Worm (Caenorhabditis elegans): Measurements from ENCODE around the gene T11F9.22.

T11F9.22 gene

DNA sequence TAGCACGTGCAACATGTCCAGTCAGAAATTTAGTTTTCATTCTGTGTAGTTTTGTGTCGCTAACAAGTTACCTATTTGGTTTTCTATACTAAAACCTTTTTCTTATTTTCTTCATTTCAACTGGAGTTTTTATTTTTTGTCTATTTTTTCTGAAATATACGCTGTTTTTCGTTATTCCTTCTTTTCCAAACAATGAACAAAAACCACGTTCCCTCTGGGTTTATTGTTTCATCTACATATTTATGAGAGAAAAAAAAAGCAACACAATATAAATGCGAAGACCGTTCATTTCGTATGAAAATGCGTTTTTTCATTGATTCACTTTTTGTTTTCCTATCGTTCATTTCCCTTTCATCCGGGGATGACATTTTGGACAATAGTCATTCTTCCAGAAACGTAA lies at the start of gene T11F9.22:
Gene T11F9.22, plus strand, starts transcription at position 301 of the 400 bp plus-strand sequence.
- TF ChIP-seq sptf-1 (tag; optimal IDR thresholded peaks at IDR 0.05) = no peak
- TF ChIP-seq fkh-10 (GFP tag; optimal IDR thresholded peaks at IDR 0.05) = no peak
- TF ChIP-seq ceh-82 (tag; optimal IDR thresholded peaks at IDR 0.05) = no peak
- no peak for TF ChIP-seq efl-1 (optimal IDR thresholded peaks at IDR 0.05)
- peak in 1 of 2 experiments; percentile 64 for TF ChIP-seq efl-1 (GFP tag; optimal IDR thresholded peaks at IDR 0.05 in 1 of 2)
- no peak for TF ChIP-seq tlp-1 (tag; optimal IDR thresholded peaks at IDR 0.05)
- TF ChIP-seq aly-2 (tag; optimal IDR thresholded peaks at IDR 0.05) = no peak

ce11 chrV:11430823-11431222 lies 48.7 kb upstream of the T11F9.22 start:
- TF ChIP-seq mep-1 (tag; optimal IDR thresholded peaks at IDR 0.05) (no peak), ceh-82 (tag; optimal IDR thresholded peaks at IDR 0.05) (no peak), fkh-10 (GFP tag; optimal IDR thresholded peaks at IDR 0.05) (peak; percentile 72), sup-37 (GFP tag; optimal IDR thresholded peaks at IDR 0.05) (no peak), tlp-1 (tag; optimal IDR thresholded peaks at IDR 0.05) (no peak), lin-14 (GFP tag; optimal IDR thresholded peaks at IDR 0.05) (peak; percentile 11), ceh-63 (GFP tag; optimal IDR thresholded peaks at IDR 0.05) (no peak), nhr-76 (tag; optimal IDR thresholded peaks at IDR 0.05) (no peak)

- TF ChIP-seq ceh-82 (tag; optimal IDR thresholded peaks at IDR 0.05) (no peak), sup-37 (GFP tag; optimal IDR thresholded peaks at IDR 0.05) (no peak), blmp-1 (tag; optimal IDR thresholded peaks at IDR 0.05) (no peak), zip-4 (GFP tag; optimal IDR thresholded peaks at IDR 0.05) (no peak), ceh-88 (GFP tag; IDR thresholded peaks at IDR 0.05) (no peak)
These were observed 44.3 kb upstream of the T11F9.22 start for ce11 chrV:11435242-11435641.

DNA sequence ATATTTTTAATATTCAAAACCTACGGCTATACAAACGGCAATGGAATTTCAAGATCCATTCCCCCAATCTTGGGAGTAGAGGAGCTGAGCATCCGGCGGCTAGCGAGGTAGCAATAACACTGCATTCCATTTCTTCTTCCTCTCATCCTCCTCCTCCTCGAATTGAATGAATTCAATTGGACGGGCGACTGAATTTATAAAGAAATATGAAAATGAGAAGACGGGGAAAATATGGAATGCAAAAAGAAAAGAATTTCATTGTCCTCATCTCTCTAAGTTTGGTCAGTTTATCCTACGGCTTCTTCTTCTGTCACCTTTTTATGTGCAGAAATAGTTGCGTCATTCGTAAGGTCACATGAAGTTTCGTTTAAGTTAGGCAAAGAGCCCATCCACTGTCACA lies 43.1 kb upstream of the T11F9.22 start:
- TF ChIP-seq nhr-85 (tag) = no peak
- peak; percentile 33 for TF ChIP-seq lin-14 (GFP tag; optimal IDR thresholded peaks at IDR 0.05)

- TF ChIP-seq tlp-1 (tag; optimal IDR thresholded peaks at IDR 0.05) (no peak), nhr-77 (tag; optimal IDR thresholded peaks at IDR 0.05) (no peak), Y116A8C.19 (tag; optimal IDR thresholded peaks at IDR 0.05; ENCODE audit: borderline replicate concordance) (no peak), lin-14 (GFP tag; optimal IDR thresholded peaks at IDR 0.05) (no peak)
These were observed 41.0 kb upstream of the T11F9.22 start, which contains the start of gene dmsr-1 for ce11 chrV:11438464-11438863. Gene dmsr-1 (plus strand): TSS chrV:11438764.

- no peak for TF ChIP-seq ces-1 (GFP tag; optimal IDR thresholded peaks at IDR 0.05)
- TF ChIP-seq mdl-1 (tag; optimal IDR thresholded peaks at IDR 0.05) = no peak
- TF ChIP-seq aly-2 (tag; optimal IDR thresholded peaks at IDR 0.05) = no peak
- TF ChIP-seq grh-1 (GFP tag; IDR thresholded peaks at IDR 0.05) = no peak
- no peak for TF ChIP-seq pax-3 (tag; optimal IDR thresholded peaks at IDR 0.05)
- no peak for TF ChIP-seq lsy-2 (tag; optimal IDR thresholded peaks at IDR 0.05)
- TF ChIP-seq fos-1 (tag; optimal IDR thresholded peaks at IDR 0.05) = no peak
- TF ChIP-seq ztf-4 (tag; optimal IDR thresholded peaks at IDR 0.05) = no peak
- no peak for TF ChIP-seq blmp-1 (tag; optimal IDR thresholded peaks at IDR 0.05)
- no peak for TF ChIP-seq nhr-77 (tag; optimal IDR thresholded peaks at IDR 0.05)
These were observed 40.3 kb upstream of the T11F9.22 start for ce11 chrV:11439202-11439601.

- TF ChIP-seq lin-14 (GFP tag; optimal IDR thresholded peaks at IDR 0.05) (peak; percentile 38), fkh-10 (GFP tag; optimal IDR thresholded peaks at IDR 0.05) (no peak)
These were observed 36.0 kb upstream of the T11F9.22 start, which contains the start of gene F57B7.2 for ce11 chrV:11443503-11443902. Gene F57B7.2 (minus strand): TSS chrV:11443603.

DNA sequence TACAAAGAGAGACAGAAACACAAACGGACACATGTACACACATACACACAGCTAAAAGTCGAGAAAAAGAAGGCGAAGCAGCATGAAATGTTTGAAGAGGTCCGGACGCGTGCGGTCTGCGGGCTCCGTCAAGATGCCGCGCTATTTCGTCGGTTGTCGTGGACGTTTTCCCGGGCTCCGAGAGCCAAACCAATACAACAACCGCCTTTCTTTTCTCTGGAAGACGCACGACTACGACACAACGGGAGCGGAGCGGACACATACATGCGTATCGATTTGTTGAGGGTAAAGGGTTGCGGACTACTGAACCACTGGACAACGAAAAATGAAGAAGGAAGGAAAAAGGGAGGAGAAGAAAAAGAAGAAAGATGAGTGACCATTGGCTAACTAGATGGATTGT lies 34.1 kb upstream of the T11F9.22 start:
- TF ChIP-seq swsn-7 (tag; optimal IDR thresholded peaks at IDR 0.05) = no peak
- no peak for TF ChIP-seq nhr-85 (tag)
- TF ChIP-seq nhr-47 (tag; optimal IDR thresholded peaks at IDR 0.05) = peak; percentile 0
- no peak for TF ChIP-seq pqm-1 (tag; optimal IDR thresholded peaks at IDR 0.05)
- no peak for TF ChIP-seq ceh-63 (GFP tag; optimal IDR thresholded peaks at IDR 0.05)
- no peak for TF ChIP-seq lsy-2 (tag; optimal IDR thresholded peaks at IDR 0.05)
- TF ChIP-seq rnt-1 (tag; optimal IDR thresholded peaks at IDR 0.05) = no peak
- TF ChIP-seq lin-35 (GFP tag; optimal IDR thresholded peaks at IDR 0.05) = peak in 1 of 2 experiments; percentile 6
- no peak for TF ChIP-seq pag-3 (tag; optimal IDR thresholded peaks at IDR 0.05; ENCODE audit: borderline replicate concordance, insufficient read depth)
- TF ChIP-seq nhr-90 (tag; optimal IDR thresholded peaks at IDR 0.05; ENCODE audit: poor library complexity) = no peak
- TF ChIP-seq sup-37 (GFP tag; optimal IDR thresholded peaks at IDR 0.05) = no peak
- peak; percentile 80 for TF ChIP-seq lin-14 (GFP tag; optimal IDR thresholded peaks at IDR 0.05)
- TF ChIP-seq lir-3 (tag; optimal IDR thresholded peaks at IDR 0.05; ENCODE audit: poor library complexity) = no peak
- no peak for TF ChIP-seq ztf-11 (tag; optimal IDR thresholded peaks at IDR 0.05)
- TF ChIP-seq unc-30 (tag; optimal IDR thresholded peaks at IDR 0.05) = no peak
- TF ChIP-seq nhr-19 (GFP tag; conservative IDR thresholded peaks at IDR 0.05) = no peak
- TF ChIP-seq nhr-11 (tag; optimal IDR thresholded peaks at IDR 0.05) = no peak

All from whole organism, L1 larva.